2 worm cellular contexts compared by ENCODE assay signal in genomic region chrII:1151810-1152209, ce11.
A peak's percentile ranks its signal among the peaks of the same experiment; 100 is the strongest.
TF ChIP-seq lines count a peak whose summit lies in the region.

No protein-coding gene starts in this region.

TF ChIP-seq in whole organism, L2 larva, 48 proteins besides CTCF, POLR2A, EP300 and RAD21:
- no peak for TF ChIP-seq crh-2 (tag; optimal IDR thresholded peaks at IDR 0.05; lab: Kevin White, UChicago)
- TF ChIP-seq zag-1 (tag; optimal IDR thresholded peaks at IDR 0.05; lab: Kevin White, UChicago): no peak
- no peak for TF ChIP-seq lin-13 (GFP tag; optimal IDR thresholded peaks at IDR 0.05; lab: Kevin White, UChicago)
- TF ChIP-seq aly-2 (tag; optimal IDR thresholded peaks at IDR 0.05; lab: Kevin White, UChicago): peak; percentile 16

TF ChIP-seq in whole organism, L4 larva, 104 proteins besides CTCF, POLR2A, EP300 and RAD21:
- peak in 1 of 2 experiments; percentile 64 for TF ChIP-seq unc-62 (GFP tag; optimal IDR thresholded peaks at IDR 0.05 in 1 of 2; lab: Kevin White, UChicago)
- no peak for TF ChIP-seq unc-62 (tag; optimal IDR thresholded peaks at IDR 0.05; lab: Kevin White, UChicago)
- 0 out of 2 replicates have a peak, but pooled peaks have one; percentile 21 for TF ChIP-seq pha-4 (GFP tag; IDR thresholded peaks at IDR 0.05; lab: Robert Waterston, UW)
- TF ChIP-seq pha-4 (tag; optimal IDR thresholded peaks at IDR 0.05; lab: Kevin White, UChicago): no peak
- peak; percentile 75 for TF ChIP-seq aha-1 (tag; lab: Kevin White, UChicago)
- TF ChIP-seq hmg-1.1 (GFP tag; IDR thresholded peaks at IDR 0.05; lab: Robert Waterston, UW): no peak
- no peak for TF ChIP-seq nhr-237 (tag; optimal IDR thresholded peaks at IDR 0.05; lab: Kevin White, UChicago)

Comparison
In these comparisons a context has a peak if more than half of its experiments do, and no peak if none do; other contexts are left out.
1. Of the 23 proteins assayed by ChIP-seq in both whole organism, L4 larva and whole organism, L2 larva: peak only in whole organism, L4 larva: none; only in whole organism, L2 larva: aly-2; in both: none; in neither: 21; mixed calls (peak in some experiments, not most) for 1.